Fruit fly (Drosophila melanogaster) whole organism, pupa: Measurements from ENCODE around the gene spict.

Experiments used
- CG10348 ChIP-seq: fragments of 200-800 bp; sonication (Bioruptor generic); IDR thresholded peaks from 2 replicates; pipeline ENCODE4 v1.3.6; 2022; ENCODE audit warnings: missing biosample characterization, missing genetic modification characterization
- CG12605 ChIP-seq: fragments of 200-800 bp; sonication (Bioruptor generic); IDR thresholded peaks from 2 replicates; pipeline ENCODE4 v1.3.6; 2022; ENCODE audit warnings: missing biosample characterization, missing genetic modification characterization
- CG14655 ChIP-seq: fragments of 200-800 bp; sonication (Bioruptor generic); optimal IDR thresholded peaks from 3 replicates; lab custom pipeline; 2017; ENCODE audit warnings: mild to moderate bottlenecking, missing biosample characterization, missing genetic modification reagents, missing genetic modification characterization
- CG32121 ChIP-seq: fragments of 200-800 bp; sonication (Bioruptor generic); IDR thresholded peaks from 2 replicates; pipeline ENCODE4 v1.3.6; 2022; ENCODE audit warnings: missing biosample characterization, missing genetic modification characterization

DNA sequence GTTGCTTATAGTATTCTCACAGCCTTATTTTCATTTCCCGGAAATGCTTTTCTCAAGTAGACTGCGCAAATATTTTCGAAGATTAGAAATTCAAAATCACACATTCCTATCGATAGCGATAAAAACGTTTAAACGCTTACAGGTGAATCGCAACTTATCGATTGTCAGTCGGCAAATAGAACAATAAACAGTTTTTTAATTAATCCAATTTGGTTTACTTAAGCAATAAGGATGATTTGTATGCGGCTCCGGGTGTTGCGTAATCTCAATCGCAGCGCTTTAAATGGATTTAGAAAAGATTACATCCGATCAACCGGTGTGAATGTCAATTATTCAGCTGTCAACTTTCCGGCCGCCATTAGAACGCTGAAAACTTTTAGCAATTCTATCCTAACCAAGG lies 3.0 kb downstream of the spict start, which contains the start of the genes CG6180 and CG15484:
- TF ChIP-seq CG12605 (GFP tag; lab: Robert Waterston, UW) (no peak), CG10348 (GFP tag; lab: Robert Waterston, UW) (no peak), CG32121 (GFP tag; lab: Robert Waterston, UW) (no peak), CG14655 (GFP tag; lab: Kevin White, UChicago) (no peak)
